Worm (Caenorhabditis elegans) whole organism, early embryonic: ENCODE data around the gene Y22D7AL.4.
A peak's percentile ranks its signal among the peaks of the same experiment; 100 is the strongest.

ENCODE experiments used
- B0310.2 ChIP-seq: sonication (generic microtip); optimal IDR thresholded peaks from 2 replicates; lab custom pipeline; 2016; ENCODE audit warnings: mild to moderate bottlenecking, missing genetic modification characterization, missing compliant biosample characterization
- F13C5.2 ChIP-seq: sonication (generic microtip); optimal IDR thresholded peaks from 2 replicates; lab custom pipeline; 2017; ENCODE audit warnings: mild to moderate bottlenecking, missing genetic modification characterization, inconsistent platforms, missing compliant biosample characterization
- aly-1 ChIP-seq: sonication (generic microtip); optimal IDR thresholded peaks from 2 replicates; lab custom pipeline; 2016; ENCODE audit warnings: missing genetic modification characterization, missing compliant biosample characterization
- ama-1 ChIP-seq: fragments of 150-350 bp; optimal IDR thresholded peaks from 2 replicates; lab custom pipeline; 2014
- ceh-13 ChIP-seq: fragments of 200-800 bp; sonication (Bioruptor generic); optimal IDR thresholded peaks from 2 replicates; lab custom pipeline; 2018; ENCODE audit warnings: mild to moderate bottlenecking, missing genetic modification characterization, missing compliant biosample characterization
- ceh-36 ChIP-seq: sonication (generic microtip); optimal IDR thresholded peaks from 2 replicates; lab custom pipeline; 2016; ENCODE audit warnings: missing genetic modification characterization, inconsistent platforms, missing compliant biosample characterization
- ets-7 ChIP-seq: sonication (generic microtip); optimal IDR thresholded peaks from 2 replicates; lab custom pipeline; 2016; ENCODE audit warnings: missing genotype, missing genetic modification characterization, missing compliant biosample characterization
- flt-1 ChIP-seq: fragments of 200-800 bp; sonication (Bioruptor generic); IDR thresholded peaks from 2 replicates; pipeline ENCODE4 v1.3.6; 2022; ENCODE audit warnings: missing genetic modification characterization, missing compliant biosample characterization
- hmg-4 ChIP-seq: fragments of 200-800 bp; sonication (Bioruptor generic); optimal IDR thresholded peaks from 2 replicates; lab custom pipeline; 2018; ENCODE audit warnings: mild to moderate bottlenecking, missing genetic modification characterization, missing compliant biosample characterization
- hnd-1 ChIP-seq: sonication (generic microtip); optimal IDR thresholded peaks from 2 replicates; lab custom pipeline; 2016; ENCODE audit warnings: missing genetic modification characterization, missing compliant biosample characterization
- pes-1 ChIP-seq: fragments of 200-800 bp; sonication (Bioruptor generic); IDR thresholded peaks from 2 replicates; pipeline ENCODE4 v1.3.6; 2022; ENCODE audit warnings: missing genetic modification reagents, missing genetic modification characterization, missing compliant biosample characterization
- tbx-37 ChIP-seq: fragments of 200-800 bp; sonication (Bioruptor generic); conservative IDR thresholded peaks from 2 replicates; pipeline ENCODE4 v1.3.6; 2022; ENCODE audit warnings: missing genetic modification reagents, missing genetic modification characterization, missing compliant biosample characterization
- tra-4 ChIP-seq: sonication (generic microtip); optimal IDR thresholded peaks from 2 replicates; lab custom pipeline; 2017; ENCODE audit warnings: missing genetic modification characterization, missing compliant biosample characterization

ce11 chrIII:1612974-1613568 is 13.4 kb upstream of the Y22D7AL.4 start:
- TF ChIP-seq F13C5.2 (no peak), ama-1 (lab: Kevin White, UChicago) (no peak), hmg-4 (GFP tag; lab: Kevin White, UChicago) (no peak), flt-1 (GFP tag; lab: Robert Waterston, UW) (no peak), pes-1 (0 out of 2 replicates have a peak, but pooled peaks have one; percentile 51), tra-4 (tag; lab: Kevin White, UChicago) (no peak), ceh-13 (GFP tag; lab: Kevin White, UChicago) (no peak), tbx-37 (GFP tag; lab: Robert Waterston, UW) (no peak), ets-7 (tag; lab: Kevin White, UChicago) (no peak), hnd-1 (tag; lab: Kevin White, UChicago) (no peak), ceh-36 (no peak), B0310.2 (tag; lab: Kevin White, UChicago) (no peak), aly-1 (tag; lab: Kevin White, UChicago) (no peak)
